Fruit fly (Drosophila melanogaster): ENCODE results near the gene CG18213.

The CG18213 gene

dm6 chr3R:17053415-17054177 is 13.6 kb upstream of the CG18213 start, which contains the start of gene Dad (continued):
- TF ChIP-seq CG10669 (GFP tag; optimal IDR thresholded peaks at IDR 0.05) = no peak
- TF ChIP-seq cyc (GFP tag; optimal IDR thresholded peaks at IDR 0.05) = peak; percentile 16
- peak; percentile 67 for TF ChIP-seq topi (GFP tag; optimal IDR thresholded peaks at IDR 0.05)
- peak; percentile 34 for TF ChIP-seq Eip93F (GFP tag; optimal IDR thresholded peaks at IDR 0.05)
- no peak for TF ChIP-seq Ets96B (tag; optimal IDR thresholded peaks at IDR 0.05)
- peak; percentile 11 for TF ChIP-seq Ets21C (GFP tag; optimal IDR thresholded peaks at IDR 0.05)
- TF ChIP-seq Sox102F (GFP tag; optimal IDR thresholded peaks at IDR 0.05) = peak; percentile 54
- TF ChIP-seq CG4318 (GFP tag; optimal IDR thresholded peaks at IDR 0.05) = no peak
- TF ChIP-seq CG11762 (GFP tag; optimal IDR thresholded peaks at IDR 0.05; ENCODE audit: insufficient read depth) = no peak
- no peak for TF ChIP-seq CG15336 (GFP tag; IDR thresholded peaks at IDR 0.05)
- peak; percentile 48; the same call in 1 of the 3 replicates for TF ChIP-seq eg (GFP tag; IDR thresholded peaks at IDR 0.05)
- TF ChIP-seq spab (GFP tag; optimal IDR thresholded peaks at IDR 0.05) = no peak
- no peak for TF ChIP-seq CG32006 (GFP tag; optimal IDR thresholded peaks at IDR 0.05)
- no peak for TF ChIP-seq dac (GFP tag; optimal IDR thresholded peaks at IDR 0.05)
- TF ChIP-seq CG3032 (tag; optimal IDR thresholded peaks at IDR 0.05) = peak; percentile 21
- peak; percentile 6 for TF ChIP-seq Blimp-1 (GFP tag; optimal IDR thresholded peaks at IDR 0.05)
- no peak for TF ChIP-seq CG8319 (GFP tag; optimal IDR thresholded peaks at IDR 0.05)
- peak; percentile 26 for TF ChIP-seq Sox14 (GFP tag; optimal IDR thresholded peaks at IDR 0.05)
- peak; percentile 22 for TF ChIP-seq CG6854 (GFP tag; optimal IDR thresholded peaks at IDR 0.05)

DNA sequence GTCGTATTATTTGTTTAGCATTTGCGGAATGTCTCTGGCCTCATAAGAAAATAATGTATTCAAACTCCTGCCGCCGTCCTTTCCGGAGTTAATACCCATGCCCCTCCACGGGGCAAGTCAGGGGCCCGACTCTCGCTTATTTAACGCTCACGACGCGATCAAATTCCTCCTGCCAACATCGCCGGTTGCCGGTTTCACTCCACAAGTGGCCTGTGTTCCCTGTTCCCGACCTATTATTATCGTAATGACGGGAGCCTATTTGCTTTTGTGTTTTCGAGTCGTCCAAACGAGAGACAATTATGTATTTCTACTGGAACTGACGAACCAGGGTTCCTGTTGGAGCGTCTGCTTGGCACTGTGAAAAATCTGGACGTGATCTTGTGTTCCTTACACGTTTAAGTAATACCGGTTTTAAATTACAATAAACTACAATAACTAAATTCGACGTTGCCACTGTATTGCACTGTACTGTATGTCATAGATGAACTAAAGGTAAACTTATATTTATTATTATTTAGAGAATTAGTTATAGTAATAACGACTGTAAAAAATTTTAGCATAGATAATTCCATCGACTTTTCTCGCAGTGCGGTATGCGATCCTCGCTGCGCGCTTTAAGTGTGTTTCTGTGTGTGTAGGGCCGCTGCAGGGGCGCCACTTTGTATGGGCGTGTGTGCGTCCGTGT is 12.6 kb upstream of the CG18213 start:
- TF ChIP-seq CG6792 (GFP tag; optimal IDR thresholded peaks at IDR 0.05) (peak; percentile 76), CG31627 (GFP tag; optimal IDR thresholded peaks at IDR 0.05) (peak; percentile 47), Eip93F (GFP tag; optimal IDR thresholded peaks at IDR 0.05) (peak; percentile 48), Ets96B (tag; optimal IDR thresholded peaks at IDR 0.05) (peak; percentile 86), cyc (GFP tag; optimal IDR thresholded peaks at IDR 0.05) (peak; percentile 62), CG8119 (GFP tag; IDR thresholded peaks at IDR 0.05) (peak; percentile 64), salr (GFP tag; optimal IDR thresholded peaks at IDR 0.05) (peak; percentile 73 to 75), CG3032 (tag; optimal IDR thresholded peaks at IDR 0.05) (peak; percentile 90), CG11294 (GFP tag; IDR thresholded peaks at IDR 0.05) (no peak), lz (GFP tag; optimal IDR thresholded peaks at IDR 0.05) (peak; percentile 61), eg (GFP tag; IDR thresholded peaks at IDR 0.05) (0 out of 3 replicates have a peak, but pooled peaks have one; percentile 9), achi (GFP tag; optimal IDR thresholded peaks at IDR 0.05) (peak; percentile 80), Lpt (GFP tag; optimal IDR thresholded peaks at IDR 0.05) (peak; percentile 57), CG10631 (GFP tag; optimal IDR thresholded peaks at IDR 0.05) (peak; percentile 74), Sox15 (GFP tag; optimal IDR thresholded peaks at IDR 0.05) (peak; percentile 46), CG7368 (GFP tag; optimal IDR thresholded peaks at IDR 0.05) (peak; percentile 50), CG34406 (GFP tag; optimal IDR thresholded peaks at IDR 0.05) (peak; percentile 67), fd59A (GFP tag; optimal IDR thresholded peaks at IDR 0.05) (peak; percentile 87), CG1621 (tag; optimal IDR thresholded peaks at IDR 0.05) (peak; percentile 77), CG11902 (GFP tag; optimal IDR thresholded peaks at IDR 0.05) (peak; percentile 16), Gug (GFP tag; IDR thresholded peaks at IDR 0.05) (peak; percentile 35; the same call in 1 of the 2 replicates), Eip75B (GFP tag; optimal IDR thresholded peaks at IDR 0.05) (peak; percentile 79), CG15336 (GFP tag; IDR thresholded peaks at IDR 0.05) (peak; percentile 34; the same call in 1 of the 2 replicates), CG11762 (GFP tag; optimal IDR thresholded peaks at IDR 0.05; ENCODE audit: insufficient read depth) (peak; percentile 61), Smox (GFP tag; optimal IDR thresholded peaks at IDR 0.05) (peak; percentile 70), Sox102F (GFP tag; optimal IDR thresholded peaks at IDR 0.05) (peak; percentile 79), CG8632 (GFP tag; optimal IDR thresholded peaks at IDR 0.05) (peak; percentile 71), CG6808 (GFP tag; optimal IDR thresholded peaks at IDR 0.05) (peak; percentile 89), CG8319 (GFP tag; optimal IDR thresholded peaks at IDR 0.05) (peak; percentile 45), Met (GFP tag; optimal IDR thresholded peaks at IDR 0.05) (peak; percentile 82), CG9139 (GFP tag; optimal IDR thresholded peaks at IDR 0.05) (peak; percentile 72), spab (GFP tag; optimal IDR thresholded peaks at IDR 0.05) (peak; percentile 78), vri (GFP tag; optimal IDR thresholded peaks at IDR 0.05) (peak; percentile 70), pdm3 (GFP tag; optimal IDR thresholded peaks at IDR 0.05) (peak; percentile 75), OdsH (GFP tag; optimal IDR thresholded peaks at IDR 0.05) (peak; percentile 76), net (GFP tag; optimal IDR thresholded peaks at IDR 0.05) (peak; percentile 62), acj6 (GFP tag; optimal IDR thresholded peaks at IDR 0.05) (peak; percentile 63)
